Worm (Caenorhabditis elegans) whole organism, L4 larva: ENCODE results near the gene nol-6.

Experiments
- ceh-82 ChIP-seq: sonication (generic microtip); optimal IDR thresholded peaks from 2 replicates; lab custom pipeline; 2017; ENCODE audit warnings: missing biosample characterization, missing genetic modification characterization
- fos-1 ChIP-seq: fragments of 150-350 bp; optimal IDR thresholded peaks from 2 replicates; lab custom pipeline; 2014; ENCODE audit warnings: missing biosample characterization, missing genetic modification characterization
- hlh-30 ChIP-seq: sonication (generic microtip); optimal IDR thresholded peaks from 2 replicates; lab custom pipeline; 2017; ENCODE audit warnings: antibody characterized with exemption, mild to moderate bottlenecking, missing genetic modification characterization, missing compliant biosample characterization; ENCODE audit not compliant: insufficient read depth
- hmg-1.1 ChIP-seq: fragments of 200-800 bp; sonication (Bioruptor generic); IDR thresholded peaks from 2 replicates; pipeline ENCODE4 v1.3.6; 2022; ENCODE audit warnings: missing genetic modification reagents, missing genetic modification characterization, missing compliant biosample characterization
- lin-38 ChIP-seq: fragments of 200-800 bp; sonication (Bioruptor generic); IDR thresholded peaks from 2 replicates; pipeline ENCODE4 v1.3.6; 2022; ENCODE audit warnings: missing genetic modification reagents, missing genetic modification characterization, missing compliant biosample characterization
- mdl-1 ChIP-seq, 2 experiments: fragments of 150-350 bp in 1 of 2; sonication (generic microtip) in 1 of 2; optimal IDR thresholded peaks; 2 replicates each; lab custom pipeline; 2014 to 2017; ENCODE audit warnings: missing biosample characterization in 2 of 2, missing genetic modification characterization in 2 of 2
- unc-62 ChIP-seq, 3 experiments: fragments of 150-350 bp in 1 of 3; sonication (generic microtip); optimal IDR thresholded peaks in 2 of 3; peaks in 1 of 3; 1 replicate in 1 of 3; 2 replicates in 2 of 3; lab custom pipeline; 2014 to 2017; ENCODE audit warnings: missing biosample characterization in 3 of 3, missing genetic modification characterization in 3 of 3, missing genetic modification reagents in 3 of 3, missing genotype in 1 of 3

DNA sequence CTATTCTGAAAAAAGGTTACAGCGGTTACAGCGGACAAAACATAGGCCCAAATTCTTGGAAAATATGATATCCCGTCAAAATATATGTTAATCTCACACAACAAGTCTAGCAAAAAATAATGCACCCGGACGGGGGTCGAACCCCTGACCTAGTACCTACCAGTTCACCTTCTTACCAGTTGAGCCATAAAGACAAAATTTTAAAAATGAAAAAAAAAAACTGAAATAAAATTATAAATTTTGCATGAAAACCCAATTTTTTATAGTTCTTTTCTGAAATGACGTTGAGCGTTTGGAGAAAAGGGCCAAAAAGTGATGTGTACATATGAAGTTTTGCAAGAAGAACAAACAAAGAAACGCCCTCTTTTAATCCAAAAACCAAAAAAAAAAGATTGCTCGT is 45.1 kb upstream of the nol-6 start:
- TF ChIP-seq ceh-82 (tag; lab: Kevin White, UChicago), result no peak
- TF ChIP-seq unc-62 (GFP tag; optimal IDR thresholded peaks at IDR 0.05 in 1 of 2; lab: Kevin White, UChicago), result no peak
- TF ChIP-seq unc-62 (tag; optimal IDR thresholded peaks at IDR 0.05; lab: Kevin White, UChicago), result no peak
- no peak for TF ChIP-seq hlh-30 (tag; lab: Kevin White, UChicago)
- no peak for TF ChIP-seq fos-1 (tag; lab: Kevin White, UChicago)
- TF ChIP-seq mdl-1 (tag; optimal IDR thresholded peaks at IDR 0.05; lab: Kevin White, UChicago), result no peak
- TF ChIP-seq hmg-1.1, result no peak
- TF ChIP-seq lin-38 (GFP tag; lab: Robert Waterston, UW), result no peak
